Worm (Caenorhabditis elegans): Measurements from ENCODE around the gene srx-12.

ce11 chrIV:998914-999313 is 46.9 kb upstream of the srx-12 start, which contains the start of gene Y55F3AM.5:
- TF ChIP-seq snpc-1.1 (tag; optimal IDR thresholded peaks at IDR 0.05; ENCODE audit: insufficient read depth) = no peak
- no peak for TF ChIP-seq ekl-4 (GFP tag; IDR thresholded peaks at IDR 0.05)
- TF ChIP-seq ztf-25 (GFP tag; IDR thresholded peaks at IDR 0.05) = no peak
- TF ChIP-seq nhr-27 (tag; optimal IDR thresholded peaks at IDR 0.05) = no peak
- no peak for TF ChIP-seq unc-130 (GFP tag; optimal IDR thresholded peaks at IDR 0.05)
- TF ChIP-seq lin-35 (GFP tag; optimal IDR thresholded peaks at IDR 0.05) = no peak
- TF ChIP-seq ceh-27 (GFP tag; optimal IDR thresholded peaks at IDR 0.05) = no peak
- no peak for TF ChIP-seq pha-4 (tag; optimal IDR thresholded peaks at IDR 0.05)

Data from whole organism, young adult.